Fruit fly (Drosophila melanogaster) Kc167 (cell line): ENCODE results near the gene CG12236.

ENCODE experiments used
- Sin3A ChIP-seq: fragments of >200 bp; optimal IDR thresholded peaks from 2 replicates; lab custom pipeline; 2018; ENCODE audit warnings: missing external identifiers
- h ChIP-seq: fragments of >200 bp; optimal IDR thresholded peaks from 3 replicates; lab custom pipeline; 2018; ENCODE audit warnings: missing external identifiers
- psq ChIP-seq: fragments of >200 bp; optimal IDR thresholded peaks from 2 replicates; lab custom pipeline; 2017; ENCODE audit warnings: missing external identifiers
- ttk ChIP-seq: sonication (Bioruptor generic); optimal IDR thresholded peaks from 2 replicates; lab custom pipeline; 2017; ENCODE audit warnings: missing external identifiers

dm6 chrX:5918499-5919126 lies 10.7 kb downstream of the CG12236 start:
- TF ChIP-seq h (lab: Kevin White, UChicago) (peak; percentile 72), psq (lab: Kevin White, UChicago) (peak; percentile 96), Sin3A (lab: Kevin White, UChicago) (no peak), ttk (no peak)
